Worm (Caenorhabditis elegans): ENCODE data around the gene C18A11.2.

DNA sequence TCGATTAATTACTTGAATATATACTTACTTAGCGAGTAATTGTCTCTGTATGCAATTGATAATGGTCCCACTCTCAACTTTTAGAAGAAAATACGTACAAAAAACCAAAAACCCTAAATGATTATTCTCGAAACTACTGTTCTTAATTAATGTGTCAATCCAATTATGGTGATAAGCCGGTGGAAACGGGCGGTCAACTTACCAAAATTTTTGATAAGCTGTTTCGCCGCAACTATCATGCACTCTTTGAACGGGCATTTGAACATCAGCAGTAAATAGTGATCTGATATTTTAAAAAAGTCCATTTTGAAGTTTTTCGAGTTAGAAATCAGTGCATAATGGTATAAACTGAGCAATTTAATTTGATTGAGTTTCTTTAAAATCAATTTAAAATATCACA, 11.0 kb downstream of the C18A11.2 start:
- TF ChIP-seq ceh-91 (GFP tag; IDR thresholded peaks at IDR 0.05) (no peak), unc-62 (GFP tag; optimal IDR thresholded peaks at IDR 0.05) (no peak), hrde-1 (tag; optimal IDR thresholded peaks at IDR 0.05; ENCODE audit: borderline replicate concordance) (no peak), aptf-3 (GFP tag; IDR thresholded peaks at IDR 0.05) (no peak), rec-8 (tag; optimal IDR thresholded peaks at IDR 0.05) (no peak), lir-1 (GFP tag; conservative IDR thresholded peaks at IDR 0.05) (no peak), die-1 (tag; optimal IDR thresholded peaks at IDR 0.05) (no peak)

Measured in whole organism, young adult.